Fruit fly (Drosophila melanogaster) whole organism, embryonic: ENCODE data around the gene Twdlalpha.

ENCODE experiments used
- CG6175 ChIP-seq: fragments of 200-800 bp; sonication (Bioruptor generic); IDR thresholded peaks from 3 replicates; pipeline ENCODE4 v1.3.6; 2022; ENCODE audit warnings: missing biosample characterization, missing genetic modification characterization
- CG7745 ChIP-seq: fragments of 200-800 bp; sonication (Bioruptor generic); optimal IDR thresholded peaks from 2 replicates; lab custom pipeline; 2018; ENCODE audit warnings: missing biosample characterization, mild to moderate bottlenecking, missing genetic modification characterization, moderate library complexity
- D19B ChIP-seq: fragments of 200-800 bp; sonication (Bioruptor generic); optimal IDR thresholded peaks from 2 replicates; lab custom pipeline; 2017; ENCODE audit warnings: missing biosample characterization, mild to moderate bottlenecking, missing genetic modification characterization
- Fer3 ChIP-seq: fragments of 200-800 bp; sonication (Bioruptor generic); optimal IDR thresholded peaks from 2 replicates; lab custom pipeline; 2018; ENCODE audit warnings: missing biosample characterization, mild to moderate bottlenecking, missing genetic modification characterization, moderate library complexity
- Sry-β ChIP-seq: fragments of 200-800 bp; sonication (Bioruptor generic); optimal IDR thresholded peaks from 2 replicates; lab custom pipeline; 2018; ENCODE audit warnings: missing biosample characterization, mild to moderate bottlenecking, missing genetic modification characterization, moderate library complexity
- insv ChIP-seq, 2 experiments: fragments of 200-800 bp; sonication (Bioruptor generic); optimal IDR thresholded peaks; 3 replicates each; lab custom pipeline; 2016 to 2018; ENCODE audit warnings: missing biosample characterization in 2 of 2, missing genetic modification characterization in 2 of 2
- luna ChIP-seq: fragments of 200-800 bp; sonication (Bioruptor generic); optimal IDR thresholded peaks from 2 replicates; lab custom pipeline; 2016; ENCODE audit warnings: missing biosample characterization, missing genetic modification characterization
- ttk ChIP-seq: fragments of 200-800 bp; sonication (Bioruptor generic); IDR thresholded peaks from 2 replicates; pipeline ENCODE4 v2.1.2; 2022; ENCODE audit warnings: missing biosample characterization, missing genetic modification characterization

DNA sequence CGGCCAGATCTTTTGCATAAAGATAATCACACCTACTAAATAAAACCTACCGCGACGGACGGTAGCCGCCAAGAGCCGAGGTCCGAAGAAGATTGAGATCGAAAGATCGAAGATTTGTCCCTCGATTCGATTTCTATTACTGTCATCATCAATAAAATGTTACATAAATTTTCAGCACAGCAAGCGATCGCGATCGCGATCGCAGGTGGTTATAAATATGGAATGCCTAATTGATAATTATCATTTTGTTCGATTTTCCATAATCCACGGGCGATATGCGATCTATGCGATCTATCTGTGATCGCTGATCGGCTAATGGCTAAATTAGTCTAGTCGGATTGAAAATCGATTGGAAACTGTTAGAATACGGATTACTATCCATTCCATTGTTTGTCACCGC is 9.4 kb upstream of the Twdlalpha start:
- TF ChIP-seq Fer3 (no peak), insv (GFP tag; optimal IDR thresholded peaks at IDR 0.05; lab: Kevin White, UChicago) (no peak), ttk (GFP tag; lab: Robert Waterston, UW) (no peak), D19B (GFP tag; lab: Kevin White, UChicago) (no peak), luna (GFP tag; lab: Kevin White, UChicago) (no peak), CG7745 (tag; lab: Kevin White, UChicago) (no peak), Sry-β (no peak), CG6175 (GFP tag; lab: Robert Waterston, UW) (no peak)
